Fruit fly (Drosophila melanogaster) whole organism: ENCODE results near the gene CG9040.

Source experiments
- pan ChIP-seq: fragments of >200 bp; optimal IDR thresholded peaks from 2 replicates; lab custom pipeline; 2017
- psq ChIP-seq: fragments of >200 bp; optimal IDR thresholded peaks from 2 replicates; lab custom pipeline; 2017
- usp ChIP-seq: fragments of >200 bp; optimal IDR thresholded peaks from 2 replicates; lab custom pipeline; 2017; ENCODE audit warnings: missing biosample characterization, missing genetic modification characterization, mixed read lengths

dm6 chr3L:13986330-13986729 lies 1.3 kb upstream of the CG9040 start, which contains the start of gene CG17362:
- TF ChIP-seq pan (lab: Kevin White, UChicago): no peak
- TF ChIP-seq psq (lab: Kevin White, UChicago): no peak
- no peak for TF ChIP-seq usp (GFP tag; lab: Kevin White, UChicago)
